Fruit fly (Drosophila melanogaster) whole organism, pupa: ENCODE measurements around the gene CG13919.

Experiments
- CG10348 ChIP-seq: fragments of 200-800 bp; sonication (Bioruptor generic); IDR thresholded peaks from 2 replicates; pipeline ENCODE4 v1.3.6; 2022; ENCODE audit warnings: missing biosample characterization, missing genetic modification characterization
- CG12605 ChIP-seq: fragments of 200-800 bp; sonication (Bioruptor generic); IDR thresholded peaks from 2 replicates; pipeline ENCODE4 v1.3.6; 2022; ENCODE audit warnings: missing biosample characterization, missing genetic modification characterization
- CG13204 ChIP-seq: fragments of 200-800 bp; sonication (Bioruptor generic); optimal IDR thresholded peaks from 2 replicates; lab custom pipeline; 2018; ENCODE audit warnings: missing biosample characterization, mild to moderate bottlenecking, missing genetic modification characterization, moderate library complexity
- CG14655 ChIP-seq: fragments of 200-800 bp; sonication (Bioruptor generic); optimal IDR thresholded peaks from 3 replicates; lab custom pipeline; 2017; ENCODE audit warnings: mild to moderate bottlenecking, missing biosample characterization, missing genetic modification reagents, missing genetic modification characterization
- CG15710 ChIP-seq: fragments of 200-800 bp; sonication (Bioruptor generic); optimal IDR thresholded peaks from 2 replicates; lab custom pipeline; 2018; ENCODE audit warnings: missing biosample characterization, mild to moderate bottlenecking, missing genetic modification characterization, moderate library complexity
- CG17806 ChIP-seq: fragments of 200-800 bp; sonication (Bioruptor generic); optimal IDR thresholded peaks from 2 replicates; lab custom pipeline; 2018; ENCODE audit warnings: missing biosample characterization, mild to moderate bottlenecking, missing genetic modification characterization, moderate library complexity
- CG32121 ChIP-seq: fragments of 200-800 bp; sonication (Bioruptor generic); IDR thresholded peaks from 2 replicates; pipeline ENCODE4 v1.3.6; 2022; ENCODE audit warnings: missing biosample characterization, missing genetic modification characterization
- CG34367 ChIP-seq: fragments of 200-800 bp; sonication (Bioruptor generic); optimal IDR thresholded peaks from 2 replicates; lab custom pipeline; 2018; ENCODE audit warnings: missing biosample characterization, mild to moderate bottlenecking, missing genetic modification characterization
- CG4496 ChIP-seq: fragments of 200-800 bp; sonication (Bioruptor generic); IDR thresholded peaks from 3 replicates; pipeline ENCODE4 v1.3.6; 2022; ENCODE audit warnings: missing biosample characterization, missing genetic modification characterization
- CG8159 ChIP-seq: fragments of 200-800 bp; sonication (Bioruptor generic); optimal IDR thresholded peaks from 3 replicates; lab custom pipeline; 2018; ENCODE audit warnings: missing biosample characterization, mild to moderate bottlenecking, missing genetic modification characterization, moderate library complexity
- CG8301 ChIP-seq: fragments of 200-800 bp; sonication (Bioruptor generic); optimal IDR thresholded peaks from 2 replicates; lab custom pipeline; 2018; ENCODE audit warnings: missing biosample characterization, mild to moderate bottlenecking, missing genetic modification characterization
- CG9948 ChIP-seq: fragments of 200-800 bp; sonication (Bioruptor generic); optimal IDR thresholded peaks from 2 replicates; lab custom pipeline; 2018; ENCODE audit warnings: missing biosample characterization, mild to moderate bottlenecking, missing genetic modification characterization, moderate library complexity
- D1 ChIP-seq: fragments of 200-800 bp; sonication (Bioruptor generic); optimal IDR thresholded peaks from 2 replicates; lab custom pipeline; 2018; ENCODE audit warnings: missing biosample characterization, mild to moderate bottlenecking, missing genetic modification characterization, moderate library complexity
- EcR ChIP-seq: fragments of 200-800 bp; sonication (Bioruptor generic); optimal IDR thresholded peaks from 3 replicates; lab custom pipeline; 2019; ENCODE audit warnings: missing biosample characterization, missing genetic modification characterization, mild to moderate bottlenecking, moderate library complexity, missing genetic modification reagents
- Ets98B ChIP-seq: fragments of 200-800 bp; sonication (Bioruptor generic); IDR thresholded peaks from 2 replicates; pipeline ENCODE4 v1.3.6; 2022; ENCODE audit warnings: missing biosample characterization, missing genetic modification characterization
- Pif1A ChIP-seq: fragments of 200-800 bp; sonication (Bioruptor generic); optimal IDR thresholded peaks from 3 replicates; lab custom pipeline; 2016; ENCODE audit warnings: missing biosample characterization, missing genetic modification characterization
- Pif1B ChIP-seq: fragments of 200-800 bp; sonication (Bioruptor generic); optimal IDR thresholded peaks from 3 replicates; lab custom pipeline; 2016; ENCODE audit warnings: missing biosample characterization, missing genetic modification characterization
- Snoo ChIP-seq: fragments of 200-800 bp; sonication (Bioruptor generic); optimal IDR thresholded peaks from 3 replicates; lab custom pipeline; 2017; ENCODE audit warnings: missing biosample characterization, mild to moderate bottlenecking, missing genetic modification characterization, inconsistent platforms
- fd96Ca ChIP-seq: fragments of 200-800 bp; sonication (Bioruptor generic); IDR thresholded peaks from 3 replicates; pipeline ENCODE4 v1.3.6; 2022; ENCODE audit warnings: missing biosample characterization, missing genetic modification characterization
- gl ChIP-seq: fragments of 200-800 bp; sonication (Bioruptor generic); optimal IDR thresholded peaks from 2 replicates; lab custom pipeline; 2018; ENCODE audit warnings: missing biosample characterization, mild to moderate bottlenecking, missing genetic modification characterization
- rn ChIP-seq: fragments of 200-800 bp; sonication (Bioruptor generic); IDR thresholded peaks from 2 replicates; pipeline ENCODE4 v1.3.6; 2022; ENCODE audit warnings: missing biosample characterization, missing genetic modification characterization

Gene CG13919

DNA sequence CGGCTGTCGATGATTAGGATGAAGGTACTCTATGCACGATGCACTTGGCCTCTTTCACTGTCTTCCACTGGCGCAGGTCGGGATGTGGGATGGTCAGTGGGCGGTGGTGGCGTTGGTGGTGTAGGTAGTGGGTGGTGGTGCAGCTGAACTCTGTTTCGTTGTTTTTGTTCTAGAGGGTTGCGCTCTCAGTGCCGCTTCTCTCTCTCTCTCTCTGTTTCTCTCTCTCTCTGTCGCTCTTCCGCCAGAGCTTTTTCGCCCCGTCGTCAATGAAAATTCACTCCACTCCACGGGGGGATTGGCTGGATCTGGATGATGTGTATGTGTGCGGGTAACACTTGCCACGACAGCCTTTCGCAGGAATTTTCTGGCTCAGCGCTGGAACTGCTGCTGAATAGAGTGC lies 8.4 kb upstream of the CG13919 start:
- TF ChIP-seq CG9948 (tag; lab: Kevin White, UChicago) (no peak), CG8301 (tag; lab: Kevin White, UChicago) (no peak), CG14655 (no peak), Ets98B (GFP tag; lab: Robert Waterston, UW) (no peak), rn (GFP tag; lab: Robert Waterston, UW) (no peak), Pif1A (GFP tag; lab: Kevin White, UChicago) (no peak), CG34367 (no peak), Snoo (no peak), fd96Ca (GFP tag; lab: Robert Waterston, UW) (no peak), CG32121 (GFP tag; lab: Robert Waterston, UW) (no peak), CG13204 (GFP tag; lab: Kevin White, UChicago) (no peak), CG4496 (GFP tag; lab: Robert Waterston, UW) (no peak), Pif1B (GFP tag; lab: Kevin White, UChicago) (no peak), CG17806 (no peak), CG12605 (GFP tag; lab: Robert Waterston, UW) (no peak), D1 (no peak), CG15710 (tag; lab: Kevin White, UChicago) (no peak)

DNA sequence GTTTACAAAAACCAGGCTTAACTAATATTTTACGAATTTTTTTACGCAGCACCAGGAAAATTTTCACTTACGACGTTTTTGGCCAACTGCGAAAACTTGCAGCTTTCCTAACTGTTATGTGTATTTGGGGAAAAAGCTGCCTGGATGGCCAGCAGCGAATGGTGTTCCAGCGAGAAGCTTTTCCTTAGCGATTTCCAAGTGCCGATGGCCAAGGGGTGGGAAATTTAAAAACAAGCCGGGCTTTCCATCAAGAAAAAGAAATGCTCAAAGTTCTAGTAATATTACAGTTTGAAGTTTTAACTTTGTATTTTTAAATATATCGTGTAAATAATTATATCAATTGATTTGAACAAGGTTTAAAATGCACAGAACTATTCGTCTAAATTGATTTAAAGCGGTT lies 7.6 kb upstream of the CG13919 start, which contains the start of gene nSyb:
Gene nSyb, minus strand, starts transcription at position 101 of the 400 bp plus-strand sequence.
- TF ChIP-seq Ets98B (GFP tag; lab: Robert Waterston, UW) (no peak), CG4496 (GFP tag; lab: Robert Waterston, UW) (no peak), Pif1A (GFP tag; lab: Kevin White, UChicago) (no peak), D1 (no peak), CG14655 (no peak), CG9948 (tag; lab: Kevin White, UChicago) (no peak), Pif1B (GFP tag; lab: Kevin White, UChicago) (no peak), CG17806 (no peak), CG34367 (no peak), EcR (GFP tag; lab: Kevin White, UChicago) (no peak), CG10348 (GFP tag; lab: Robert Waterston, UW) (no peak), fd96Ca (GFP tag; lab: Robert Waterston, UW) (no peak), CG12605 (GFP tag; lab: Robert Waterston, UW) (no peak), CG15710 (tag; lab: Kevin White, UChicago) (no peak), rn (GFP tag; lab: Robert Waterston, UW) (no peak), Snoo (no peak)

- no peak; the same call in 1 of the 2 replicates for TF ChIP-seq CG32121 (GFP tag; lab: Robert Waterston, UW)
- TF ChIP-seq CG15710 (tag; lab: Kevin White, UChicago) = peak; percentile 68
- no peak for TF ChIP-seq gl (tag; lab: Kevin White, UChicago)
- TF ChIP-seq fd96Ca (GFP tag; lab: Robert Waterston, UW) = peak; percentile 50; the same call in 1 of the 3 replicates
- no peak for TF ChIP-seq CG10348 (GFP tag; lab: Robert Waterston, UW)
- TF ChIP-seq CG13204 (GFP tag; lab: Kevin White, UChicago) = no peak
- TF ChIP-seq CG8301 (tag; lab: Kevin White, UChicago) = no peak
- TF ChIP-seq CG14655 = no peak
- TF ChIP-seq Ets98B (GFP tag; lab: Robert Waterston, UW) = peak; percentile 57; the same call in 1 of the 2 replicates
- TF ChIP-seq EcR (GFP tag; lab: Kevin White, UChicago) = no peak
- peak; percentile 66 for TF ChIP-seq Snoo
- no peak for TF ChIP-seq D1
- peak; percentile 57 for TF ChIP-seq rn (GFP tag; lab: Robert Waterston, UW)
- TF ChIP-seq Pif1A (GFP tag; lab: Kevin White, UChicago) = no peak
- peak; percentile 66 for TF ChIP-seq CG17806
- TF ChIP-seq Pif1B (GFP tag; lab: Kevin White, UChicago) = no peak
- peak; percentile 84 for TF ChIP-seq CG4496 (GFP tag; lab: Robert Waterston, UW)
- TF ChIP-seq CG8159 (tag; lab: Kevin White, UChicago) = peak; percentile 75
- TF ChIP-seq CG9948 (tag; lab: Kevin White, UChicago) = peak; percentile 69
- TF ChIP-seq CG34367 = peak; percentile 31
- 0 out of 2 replicates have a peak, but pooled peaks have one; percentile 33 for TF ChIP-seq CG12605 (GFP tag; lab: Robert Waterston, UW)
- TF ChIP-seq, all 21 proteins: peak for 11
Observed at dm6 chr3L:1639185-1639812, 6.0 kb upstream of the CG13919 start, which contains the start of the genes Mettl2 and Bgb. TSS of gene Mettl2 (minus strand) at chr3L:1639235. TSS of gene Bgb (plus strand) at chr3L:1639711.

dm6 chr3L:1647276-1647919 lies 2.1 kb downstream of the CG13919 start, which contains the start of the genes CG17249 and Bro:
TSS of gene CG17249 (minus strand) at chr3L:1647464.
TSS of gene Bro (plus strand) at chr3L:1647869.
- TF ChIP-seq CG15710 (tag; lab: Kevin White, UChicago) = peak; percentile 83
- no peak for TF ChIP-seq CG32121 (GFP tag; lab: Robert Waterston, UW)

dm6 chr3L:1648690-1649355 lies 3.6 kb downstream of the CG13919 start, which contains the start of gene CG13920:
TSS of gene CG13920 (plus strand) at chr3L:1648944.
- TF ChIP-seq EcR (GFP tag; lab: Kevin White, UChicago) (peak; percentile 86), rn (GFP tag; lab: Robert Waterston, UW) (no peak)
